Fruit fly (Drosophila melanogaster) S2 (cell line): ENCODE data around the gene Etl1.

Source experiments
- CG8478 ChIP-seq: fragments of >200 bp; optimal IDR thresholded peaks from 2 replicates; lab custom pipeline; 2018
- CTCF ChIP-seq, 2 experiments: fragments of >200 bp; optimal IDR thresholded peaks; 2 replicates each; lab custom pipeline; 2018

DNA sequence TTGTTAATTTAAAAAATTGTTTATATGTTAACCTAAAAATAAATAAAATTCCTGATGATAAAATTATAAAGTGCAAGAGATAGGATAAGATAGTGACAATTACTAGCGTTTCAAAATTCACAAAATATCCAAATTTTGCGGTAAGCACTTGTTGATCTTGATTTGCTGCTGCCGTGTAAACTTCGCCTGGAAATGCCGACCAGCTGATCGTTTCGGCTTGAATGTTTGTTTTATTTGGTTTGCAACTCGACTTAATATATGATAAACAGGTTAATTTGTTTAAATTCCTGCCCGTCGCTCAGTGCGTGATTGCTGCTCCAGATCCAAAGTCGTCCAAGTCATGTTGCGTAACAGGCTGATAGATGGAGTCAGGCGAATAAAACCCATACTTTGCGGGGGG, 9.0 kb upstream of the Etl1 start, which contains the start of gene CG4592:
- TF ChIP-seq CTCF (optimal IDR thresholded peaks at IDR 0.05; lab: Kevin White, UChicago): no peak
- TF ChIP-seq CG8478: no peak
